Fruit fly (Drosophila melanogaster): ENCODE data around the gene Ilp4.

DNA sequence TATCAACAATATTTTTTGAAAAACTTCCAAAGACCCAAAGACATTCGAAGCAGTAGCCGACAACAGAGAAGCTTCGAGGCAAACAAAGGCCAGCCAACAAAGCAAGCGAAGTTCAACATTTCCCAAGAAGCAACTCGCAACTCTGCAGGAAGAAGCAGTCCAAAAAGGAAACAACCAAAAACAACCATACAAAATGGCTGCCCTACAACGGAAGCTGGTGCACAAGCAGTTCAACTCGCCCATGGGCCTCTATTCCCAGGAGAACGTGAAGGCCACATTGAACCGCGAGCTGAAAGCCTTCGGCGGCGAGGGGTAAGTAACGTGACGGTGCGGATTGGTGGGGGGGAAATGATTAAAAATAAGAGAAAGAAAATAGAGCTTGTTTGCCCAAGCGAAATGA is 16.2 kb upstream of the Ilp4 start:
- no peak for TF ChIP-seq gl (tag; optimal IDR thresholded peaks at IDR 0.05)
- no peak for TF ChIP-seq CG8301 (tag; optimal IDR thresholded peaks at IDR 0.05)
- no peak for TF ChIP-seq EcR (GFP tag; optimal IDR thresholded peaks at IDR 0.05)

All from whole organism, pupa.